Worm (Caenorhabditis elegans) whole organism, L4 larva: ENCODE measurements around the gene dgk-4.

Source experiments
- ZK546.5 ChIP-seq, 2 experiments: sonication (generic microtip); optimal IDR thresholded peaks; 2 replicates each; lab custom pipeline; 2017; ENCODE audit warnings: missing biosample characterization in 2 of 2, missing genetic modification characterization in 2 of 2
- arid-1 ChIP-seq: fragments of 200-800 bp; sonication (Bioruptor generic); conservative IDR thresholded peaks from 2 replicates; pipeline ENCODE4 v1.3.6; 2022; ENCODE audit warnings: missing genetic modification reagents, missing genetic modification characterization, missing compliant biosample characterization
- ceh-20 ChIP-seq: fragments of 200-800 bp; sonication (Bioruptor generic); IDR thresholded peaks from 2 replicates; pipeline ENCODE4 v1.3.6; 2022; ENCODE audit warnings: missing genetic modification reagents, missing genetic modification characterization, missing compliant biosample characterization
- ces-1 ChIP-seq: fragments of 150-350 bp; sonication (generic microtip); optimal IDR thresholded peaks from 4 replicates; lab custom pipeline; 2014; ENCODE audit warnings: missing biosample characterization, missing genetic modification reagents, missing genetic modification characterization
- dmd-8 ChIP-seq: fragments of 200-800 bp; sonication (Bioruptor generic); IDR thresholded peaks from 2 replicates; pipeline ENCODE4 v1.3.6; 2022; ENCODE audit warnings: missing genetic modification characterization, missing compliant biosample characterization
- fos-1 ChIP-seq: fragments of 150-350 bp; optimal IDR thresholded peaks from 2 replicates; lab custom pipeline; 2014; ENCODE audit warnings: missing biosample characterization, missing genetic modification characterization
- lin-15B ChIP-seq: fragments of 150-350 bp; sonication (generic microtip); optimal IDR thresholded peaks from 3 replicates; lab custom pipeline; 2014; ENCODE audit warnings: missing biosample characterization, missing genetic modification characterization
- pha-4 ChIP-seq, 2 experiments: fragments of 150-350 bp in 1 of 2; fragments of 200-800 bp in 1 of 2; sonication (Bioruptor generic) in 1 of 2; IDR thresholded peaks in 1 of 2; optimal IDR thresholded peaks in 1 of 2; 2 replicates each; pipeline versions ENCODE4 v1.3.6 to Lab custom; 2014 to 2022; ENCODE audit warnings: missing genetic modification characterization in 2 of 2, missing genetic modification reagents in 2 of 2, missing biosample characterization in 1 of 2, missing compliant biosample characterization in 1 of 2
- spr-3 ChIP-seq: fragments of 200-800 bp; sonication (Bioruptor generic); optimal IDR thresholded peaks from 2 replicates; lab custom pipeline; 2018; ENCODE audit warnings: mild to moderate bottlenecking, missing genetic modification characterization, missing compliant biosample characterization
- vab-7 ChIP-seq: fragments of 200-800 bp; sonication (Bioruptor generic); IDR thresholded peaks from 2 replicates; pipeline ENCODE4 v1.3.6; 2022; ENCODE audit warnings: missing genetic modification reagents, missing genetic modification characterization, missing compliant biosample characterization
- zfp-2 ChIP-seq: sonication (generic microtip); optimal IDR thresholded peaks from 2 replicates; lab custom pipeline; 2016; ENCODE audit warnings: mild to moderate bottlenecking, missing genetic modification characterization, missing compliant biosample characterization

DNA sequence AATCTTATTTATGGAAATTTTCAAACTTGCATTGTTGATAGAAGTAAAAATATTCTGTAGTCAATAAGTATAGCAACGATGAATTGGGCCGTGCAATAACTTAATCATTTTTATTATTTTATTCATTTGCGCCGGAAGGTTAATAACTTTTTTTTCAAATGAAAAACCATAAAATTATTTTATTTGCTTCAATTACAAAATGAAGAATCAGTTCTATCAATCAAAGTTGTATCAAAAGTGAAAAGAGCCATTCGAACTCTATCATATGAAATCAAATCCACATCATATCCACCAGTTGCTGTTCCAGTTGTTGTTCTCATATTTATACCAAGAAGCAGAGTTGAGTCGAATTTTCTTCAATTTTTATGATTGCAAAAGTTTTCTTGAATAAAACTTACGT is 17.4 kb downstream of the dgk-4 start, which contains the start of gene cyp-33E1:
- TF ChIP-seq pha-4 (GFP tag; IDR thresholded peaks at IDR 0.05; lab: Robert Waterston, UW) (no peak), pha-4 (tag; optimal IDR thresholded peaks at IDR 0.05; lab: Kevin White, UChicago) (no peak), fos-1 (tag; lab: Kevin White, UChicago) (no peak), ZK546.5 (tag; optimal IDR thresholded peaks at IDR 0.05; lab: Kevin White, UChicago) (no peak), dmd-8 (GFP tag; lab: Robert Waterston, UW) (no peak), lin-15B (tag; lab: Kevin White, UChicago) (no peak), ceh-20 (GFP tag; lab: Robert Waterston, UW) (no peak), ces-1 (GFP tag; lab: Kevin White, UChicago) (no peak), arid-1 (no peak), zfp-2 (tag; lab: Kevin White, UChicago) (no peak), spr-3 (GFP tag; lab: Kevin White, UChicago) (no peak), vab-7 (GFP tag; lab: Robert Waterston, UW) (no peak)
